Worm (Caenorhabditis elegans): ENCODE results near the gene swsn-4.

DNA sequence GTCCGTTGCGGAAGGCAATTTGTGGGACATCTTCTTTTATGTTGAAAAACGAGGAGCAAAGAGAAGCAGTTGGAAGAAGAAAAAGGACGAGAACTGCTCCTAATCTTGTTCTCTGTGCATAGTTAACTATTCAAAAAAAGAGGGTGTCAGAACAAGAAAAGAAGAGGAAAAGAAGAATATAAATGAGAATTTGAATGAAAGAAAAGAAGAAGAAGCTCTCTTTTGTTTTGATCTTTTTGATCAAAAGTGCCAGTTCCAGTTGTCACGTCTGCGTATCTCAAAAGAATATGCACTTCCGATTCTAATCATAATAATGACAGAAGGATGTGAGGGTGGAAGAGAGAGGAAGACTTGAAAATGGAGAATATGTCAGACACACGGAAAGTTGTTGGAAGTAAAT is 30.9 kb upstream of the swsn-4 start, which contains the start of gene M7.8:
- TF ChIP-seq unc-62 (GFP tag; optimal IDR thresholded peaks at IDR 0.05), result no peak
- TF ChIP-seq ama-1 (optimal IDR thresholded peaks at IDR 0.05), result no peak
- TF ChIP-seq ama-1 (GFP tag; optimal IDR thresholded peaks at IDR 0.05), result no peak
- TF ChIP-seq cebp-2 (GFP tag; IDR thresholded peaks at IDR 0.05), result no peak
- no peak for TF ChIP-seq nhr-90 (tag; optimal IDR thresholded peaks at IDR 0.05)
